Worm (Caenorhabditis elegans) whole organism, young adult: ENCODE measurements around the gene Y37H2A.11.

Experiments
- B0336.3 ChIP-seq: fragments of 200-800 bp; sonication (Bioruptor generic); IDR thresholded peaks from 2 replicates; pipeline ENCODE4 v1.3.6; 2022; ENCODE audit warnings: missing genetic modification characterization, missing compliant biosample characterization
- F23B12.7 ChIP-seq: sonication (generic microtip); optimal IDR thresholded peaks from 2 replicates; lab custom pipeline; 2017; ENCODE audit warnings: missing genetic modification characterization, mild to moderate bottlenecking, missing compliant biosample characterization, antibody characterized with exemption, moderate library complexity; ENCODE audit not compliant: insufficient read depth
- F37B4.10 ChIP-seq: fragments of 200-800 bp; sonication (Bioruptor generic); IDR thresholded peaks from 2 replicates; pipeline ENCODE4 v1.3.6; 2022; ENCODE audit warnings: missing genetic modification characterization, missing compliant biosample characterization
- F39B2.1 ChIP-seq: fragments of 200-800 bp; sonication (Bioruptor generic); IDR thresholded peaks from 2 replicates; pipeline ENCODE4 v1.3.6; 2022; ENCODE audit warnings: missing genetic modification reagents, missing genetic modification characterization, missing compliant biosample characterization
- F49E8.2 ChIP-seq: sonication (generic microtip); optimal IDR thresholded peaks from 3 replicates; lab custom pipeline; 2017; ENCODE audit warnings: missing genetic modification characterization, mild to moderate bottlenecking, missing compliant biosample characterization, antibody characterized with exemption, moderate library complexity; ENCODE audit not compliant: insufficient read depth
- F52B5.7 ChIP-seq: sonication (generic microtip); optimal IDR thresholded peaks from 2 replicates; lab custom pipeline; 2016; ENCODE audit warnings: mild to moderate bottlenecking, missing genetic modification characterization, missing compliant biosample characterization
- K11D2.4 ChIP-seq: fragments of 200-800 bp; sonication (Bioruptor generic); IDR thresholded peaks from 2 replicates; pipeline ENCODE4 v1.3.6; 2022; ENCODE audit warnings: missing genetic modification reagents, missing genetic modification characterization, missing compliant biosample characterization
- T07F8.4 ChIP-seq: sonication (generic microtip); optimal IDR thresholded peaks from 2 replicates; lab custom pipeline; 2016; ENCODE audit warnings: mild to moderate bottlenecking, missing genetic modification characterization, moderate library complexity, missing compliant biosample characterization
- Y53F4B.3 ChIP-seq: fragments of 200-800 bp; sonication (Bioruptor generic); IDR thresholded peaks from 2 replicates; pipeline ENCODE4 v1.3.6; 2022; ENCODE audit warnings: missing genetic modification reagents, missing genetic modification characterization, missing compliant biosample characterization
- Y56A3A.18 ChIP-seq: fragments of 200-800 bp; sonication (Bioruptor generic); IDR thresholded peaks from 2 replicates; pipeline ENCODE4 v1.3.6; 2022; ENCODE audit warnings: missing genetic modification reagents, missing genetic modification characterization, missing compliant biosample characterization
- Y67H2A.10 ChIP-seq: fragments of 200-800 bp; sonication (Bioruptor generic); conservative IDR thresholded peaks from 2 replicates; pipeline ENCODE4 v1.3.6; 2022; ENCODE audit warnings: missing genetic modification reagents, missing genetic modification characterization, missing compliant biosample characterization
- Y79H2A.3 ChIP-seq: fragments of 200-800 bp; sonication (Bioruptor generic); conservative IDR thresholded peaks from 2 replicates; pipeline ENCODE4 v1.3.6; 2022; ENCODE audit warnings: missing genetic modification reagents, missing genetic modification characterization, missing compliant biosample characterization
- ama-1 ChIP-seq, 3 experiments: fragments of 150-350 bp in 1 of 3; sonication (generic microtip) in 2 of 3; optimal IDR thresholded peaks; 2 replicates each; lab custom pipeline; 2014 to 2018; ENCODE audit warnings: missing biosample characterization in 2 of 3, missing genetic modification characterization in 2 of 3, missing genetic modification reagents in 2 of 3
- atf-7 ChIP-seq: sonication (generic microtip); optimal IDR thresholded peaks from 2 replicates; lab custom pipeline; 2017; ENCODE audit warnings: mild to moderate bottlenecking, missing genetic modification characterization, missing compliant biosample characterization
- bed-2 ChIP-seq: fragments of 200-800 bp; sonication (Bioruptor generic); IDR thresholded peaks from 2 replicates; pipeline ENCODE4 v1.3.6; 2022; ENCODE audit warnings: missing genetic modification reagents, missing genetic modification characterization, missing compliant biosample characterization
- ceh-100 ChIP-seq: fragments of 200-800 bp; sonication (Bioruptor generic); IDR thresholded peaks from 2 replicates; pipeline ENCODE4 v1.3.6; 2022; ENCODE audit warnings: missing genetic modification reagents, missing genetic modification characterization, missing compliant biosample characterization
- ceh-40 ChIP-seq: fragments of 200-800 bp; sonication (Bioruptor generic); IDR thresholded peaks from 2 replicates; pipeline ENCODE4 v1.3.6; 2022; ENCODE audit warnings: missing genetic modification characterization, missing compliant biosample characterization
- chd-7 ChIP-seq: sonication (generic microtip); optimal IDR thresholded peaks from 2 replicates; lab custom pipeline; 2016; ENCODE audit warnings: mild to moderate bottlenecking, missing genetic modification characterization, moderate library complexity, missing compliant biosample characterization
- die-1 ChIP-seq: sonication (generic microtip); optimal IDR thresholded peaks from 2 replicates; lab custom pipeline; 2016; ENCODE audit warnings: missing genotype, mild to moderate bottlenecking, missing genetic modification characterization, missing compliant biosample characterization
- dpff-1 ChIP-seq: sonication (generic microtip); optimal IDR thresholded peaks from 2 replicates; lab custom pipeline; 2017; ENCODE audit warnings: mild to moderate bottlenecking, missing genetic modification characterization, missing compliant biosample characterization
- efl-1 ChIP-seq: fragments of 150-350 bp; optimal IDR thresholded peaks from 2 replicates; lab custom pipeline; 2014; ENCODE audit warnings: missing biosample characterization, missing genetic modification reagents, missing genetic modification characterization
- egl-18 ChIP-seq: fragments of 200-800 bp; sonication (Bioruptor generic); IDR thresholded peaks from 2 replicates; pipeline ENCODE4 v1.3.6; 2022; ENCODE audit warnings: missing genetic modification reagents, missing genetic modification characterization, missing compliant biosample characterization
- ekl-4 ChIP-seq: fragments of 200-800 bp; sonication (Bioruptor generic); IDR thresholded peaks from 2 replicates; pipeline ENCODE4 v1.3.6; 2022; ENCODE audit warnings: missing genetic modification reagents, missing genetic modification characterization, missing compliant biosample characterization
- him-1 ChIP-seq: sonication (generic microtip); optimal IDR thresholded peaks from 2 replicates; lab custom pipeline; 2016; ENCODE audit warnings: missing genotype, missing genetic modification reagents, missing genetic modification characterization, missing compliant biosample characterization
- hmg-20 ChIP-seq: fragments of 200-800 bp; sonication (Bioruptor generic); IDR thresholded peaks from 2 replicates; pipeline ENCODE4 v1.3.6; 2022; ENCODE audit warnings: missing genetic modification reagents, missing genetic modification characterization, missing compliant biosample characterization
- hsf-1 ChIP-seq: fragments of 200-800 bp; sonication (Bioruptor generic); IDR thresholded peaks from 2 replicates; pipeline ENCODE4 v1.3.6; 2022; ENCODE audit warnings: missing genetic modification reagents, missing genetic modification characterization, missing compliant biosample characterization
- lin-26 ChIP-seq: fragments of 200-800 bp; sonication (Bioruptor generic); IDR thresholded peaks from 2 replicates; pipeline ENCODE4 v1.3.6; 2022; ENCODE audit warnings: missing genetic modification reagents, missing genetic modification characterization, missing compliant biosample characterization
- lin-35 ChIP-seq, 3 experiments: fragments of 150-350 bp in 2 of 3; sonication (generic microtip) in 1 of 3; optimal IDR thresholded peaks; 2 replicates each; lab custom pipeline; 2014 to 2018; ENCODE audit warnings: missing biosample characterization in 3 of 3, missing genetic modification characterization in 3 of 3, missing genetic modification reagents in 3 of 3
- lin-40 ChIP-seq: sonication (generic microtip); optimal IDR thresholded peaks from 2 replicates; lab custom pipeline; 2016; ENCODE audit warnings: missing genetic modification characterization, mild to moderate bottlenecking, missing compliant biosample characterization, missing genotype, missing genetic modification reagents
- lsl-1 ChIP-seq: fragments of 200-800 bp; sonication (Bioruptor generic); optimal IDR thresholded peaks from 2 replicates; lab custom pipeline; 2018; ENCODE audit warnings: mild to moderate bottlenecking, missing genetic modification characterization, moderate library complexity, missing compliant biosample characterization
- lsy-27 ChIP-seq: sonication (generic microtip); optimal IDR thresholded peaks from 2 replicates; lab custom pipeline; 2017; ENCODE audit warnings: missing genetic modification characterization, mild to moderate bottlenecking, missing compliant biosample characterization, antibody characterized with exemption, missing genotype, borderline replicate concordance; ENCODE audit not compliant: insufficient read depth
- madf-3 ChIP-seq: fragments of 200-800 bp; sonication (Bioruptor generic); IDR thresholded peaks from 2 replicates; pipeline ENCODE4 v1.3.6; 2022; ENCODE audit warnings: missing genetic modification reagents, missing genetic modification characterization, missing compliant biosample characterization
- madf-6 ChIP-seq: fragments of 200-800 bp; sonication (Bioruptor generic); IDR thresholded peaks from 2 replicates; pipeline ENCODE4 v1.3.6; 2022; ENCODE audit warnings: missing genetic modification reagents, missing genetic modification characterization, missing compliant biosample characterization
- mes-4 ChIP-seq: sonication (generic microtip); optimal IDR thresholded peaks from 2 replicates; lab custom pipeline; 2016; ENCODE audit warnings: missing genotype, missing genetic modification characterization, missing compliant biosample characterization
- pha-4 ChIP-seq: fragments of 150-350 bp; sonication (generic microtip); optimal IDR thresholded peaks from 2 replicates; lab custom pipeline; 2014; ENCODE audit warnings: missing biosample characterization, missing genetic modification reagents, missing genetic modification characterization
- snpc-1.3 ChIP-seq: sonication (generic microtip); optimal IDR thresholded peaks from 2 replicates; lab custom pipeline; 2017; ENCODE audit warnings: missing genetic modification characterization, mild to moderate bottlenecking, missing compliant biosample characterization, antibody characterized with exemption, moderate library complexity, missing genotype, missing genetic modification reagents; ENCODE audit not compliant: insufficient read depth
- somi-1 ChIP-seq: fragments of 200-800 bp; sonication (Bioruptor generic); optimal IDR thresholded peaks from 2 replicates; lab custom pipeline; 2018; ENCODE audit warnings: mild to moderate bottlenecking, missing genetic modification characterization, missing compliant biosample characterization
- tlf-1 ChIP-seq: fragments of 200-800 bp; sonication (Bioruptor generic); optimal IDR thresholded peaks from 2 replicates; lab custom pipeline; 2018; ENCODE audit warnings: mild to moderate bottlenecking, missing genetic modification characterization, missing compliant biosample characterization
- ztf-22 ChIP-seq: fragments of 200-800 bp; sonication (Bioruptor generic); optimal IDR thresholded peaks from 2 replicates; lab custom pipeline; 2018; ENCODE audit warnings: mild to moderate bottlenecking, missing genetic modification characterization, moderate library complexity, missing compliant biosample characterization
- ztf-25 ChIP-seq: fragments of 200-800 bp; sonication (Bioruptor generic); IDR thresholded peaks from 2 replicates; pipeline ENCODE4 v1.3.6; 2022; ENCODE audit warnings: missing genetic modification reagents, missing genetic modification characterization, missing compliant biosample characterization
- ztf-3 ChIP-seq: fragments of 200-800 bp; sonication (Bioruptor generic); optimal IDR thresholded peaks from 2 replicates; lab custom pipeline; 2018; ENCODE audit warnings: mild to moderate bottlenecking, missing genetic modification characterization, missing compliant biosample characterization

The Y37H2A.11 gene

ce11 chrV:18162568-18162967, 21.3 kb downstream of the Y37H2A.11 start, which contains the start of gene C14A6.12:
TSS of gene C14A6.12 (minus strand) at chrV:18162668.
- no peak for TF ChIP-seq Y56A3A.18 (GFP tag; lab: Robert Waterston, UW)
- no peak for TF ChIP-seq hsf-1 (GFP tag; lab: Robert Waterston, UW)
- no peak for TF ChIP-seq madf-6 (GFP tag; lab: Robert Waterston, UW)
- no peak for TF ChIP-seq pha-4 (tag; lab: Kevin White, UChicago)
- no peak for TF ChIP-seq Y53F4B.3 (GFP tag; lab: Robert Waterston, UW)
- TF ChIP-seq, all 124 proteins: peak for 0

- TF ChIP-seq lin-26 = no peak
- no peak for TF ChIP-seq mes-4 (tag; lab: Kevin White, UChicago)
- TF ChIP-seq lsy-27 (tag; lab: Kevin White, UChicago) = no peak
Observed at ce11 chrV:18163434-18163833, 22.2 kb downstream of the Y37H2A.11 start.

- no peak for TF ChIP-seq F23B12.7
- no peak for TF ChIP-seq ztf-3 (GFP tag; lab: Kevin White, UChicago)
- no peak for TF ChIP-seq bed-2 (GFP tag; lab: Robert Waterston, UW)
- TF ChIP-seq F49E8.2 (tag; lab: Kevin White, UChicago) = no peak
- TF ChIP-seq efl-1 (GFP tag; lab: Kevin White, UChicago) = no peak
- no peak for TF ChIP-seq egl-18 (GFP tag; lab: Robert Waterston, UW)
- no peak for TF ChIP-seq ceh-100 (GFP tag; lab: Robert Waterston, UW)
- TF ChIP-seq ceh-40 (GFP tag; lab: Robert Waterston, UW) = no peak
Observed at ce11 chrV:18164758-18165157, 23.5 kb downstream of the Y37H2A.11 start, which contains the start of gene C14A6.5. TSS of gene C14A6.5 (minus strand) at chrV:18164858.

- TF ChIP-seq Y56A3A.18 (GFP tag; lab: Robert Waterston, UW) (no peak), F37B4.10 (GFP tag; lab: Robert Waterston, UW) (no peak), lin-26 (no peak), B0336.3 (GFP tag; lab: Robert Waterston, UW) (no peak), bed-2 (GFP tag; lab: Robert Waterston, UW) (no peak), hsf-1 (GFP tag; lab: Robert Waterston, UW) (no peak), tlf-1 (GFP tag; lab: Kevin White, UChicago) (no peak), dpff-1 (tag; lab: Kevin White, UChicago) (no peak), Y79H2A.3 (no peak), Y67H2A.10 (GFP tag; lab: Robert Waterston, UW) (no peak), efl-1 (GFP tag; lab: Kevin White, UChicago) (no peak), somi-1 (GFP tag; lab: Kevin White, UChicago) (no peak), T07F8.4 (tag; lab: Kevin White, UChicago) (no peak), ztf-22 (GFP tag; lab: Kevin White, UChicago) (no peak), pha-4 (tag; lab: Kevin White, UChicago) (no peak), ekl-4 (GFP tag; lab: Robert Waterston, UW) (no peak), madf-3 (GFP tag; lab: Robert Waterston, UW) (no peak), lsl-1 (GFP tag; lab: Kevin White, UChicago) (no peak), atf-7 (tag; lab: Kevin White, UChicago) (no peak)
Observed at ce11 chrV:18167161-18167560, 25.9 kb downstream of the Y37H2A.11 start, which contains the start of gene C14A6.6. TSS of gene C14A6.6 (minus strand) at chrV:18167261.

- TF ChIP-seq Y53F4B.3 (GFP tag; lab: Robert Waterston, UW) (no peak), lin-35 (GFP tag; optimal IDR thresholded peaks at IDR 0.05; lab: Kevin White, UChicago) (no peak), F52B5.7 (tag; lab: Kevin White, UChicago) (no peak), lin-26 (no peak), somi-1 (GFP tag; lab: Kevin White, UChicago) (no peak), chd-7 (tag; lab: Kevin White, UChicago) (no peak), lin-40 (tag; lab: Kevin White, UChicago) (no peak), snpc-1.3 (no peak), K11D2.4 (GFP tag; lab: Robert Waterston, UW) (no peak), him-1 (no peak), ztf-25 (GFP tag; lab: Robert Waterston, UW) (no peak), hmg-20 (GFP tag; lab: Robert Waterston, UW) (no peak), F39B2.1 (GFP tag; lab: Robert Waterston, UW) (no peak), ama-1 (optimal IDR thresholded peaks at IDR 0.05; lab: Kevin White, UChicago) (no peak), ama-1 (GFP tag; optimal IDR thresholded peaks at IDR 0.05; lab: Kevin White, UChicago) (no peak), die-1 (tag; lab: Kevin White, UChicago) (no peak)
Observed at ce11 chrV:18168266-18168665, 27.0 kb downstream of the Y37H2A.11 start, which contains the start of gene C14A6.7. TSS of gene C14A6.7 (minus strand) at chrV:18168366.
